Fruit fly (Drosophila melanogaster): ENCODE measurements around the gene Npc1a.

The Npc1a gene

DNA sequence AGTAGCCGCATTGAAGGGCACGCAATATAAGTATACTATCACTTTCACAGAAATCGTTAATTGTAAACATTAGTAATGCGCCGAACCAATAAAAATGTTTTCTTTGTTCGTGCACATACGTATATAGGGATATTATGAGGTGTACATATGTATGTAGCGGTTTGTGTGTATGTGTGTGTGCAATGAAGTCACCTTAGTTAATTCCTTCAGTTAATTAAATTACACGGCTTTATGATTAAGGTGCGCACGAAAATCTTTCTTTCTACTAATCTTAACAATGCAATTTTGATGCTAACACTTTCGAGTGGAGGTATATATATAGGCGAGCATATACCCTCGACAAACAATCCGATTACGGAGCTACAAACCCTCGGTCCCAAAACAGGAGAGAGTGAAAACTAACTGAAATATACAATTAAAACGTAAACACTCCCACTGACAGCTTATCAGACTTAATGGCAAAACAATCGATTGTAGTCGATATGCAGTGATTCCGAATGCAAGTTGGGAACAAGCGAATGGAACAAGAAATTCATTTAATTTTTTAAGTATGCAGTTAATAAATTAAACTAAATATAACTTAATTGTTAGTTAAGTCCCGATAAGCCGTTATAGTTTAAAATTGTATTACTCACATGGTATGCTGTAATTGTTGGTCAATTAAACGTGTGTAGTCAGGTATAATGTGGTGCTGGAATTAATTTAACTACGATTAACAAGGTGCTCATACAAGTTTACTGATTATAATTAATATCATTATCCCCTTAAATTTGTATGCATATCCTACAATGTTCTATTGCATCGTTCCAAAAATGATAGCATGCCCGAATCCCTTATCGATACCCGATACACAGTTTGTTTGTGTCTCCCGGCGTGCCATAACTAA, at the start of gene Npc1a, which contains the start of gene Prosalpha6 (continued):
- no peak for TF ChIP-seq shn (GFP tag; optimal IDR thresholded peaks at IDR 0.05)
- TF ChIP-seq CG2678 (tag; optimal IDR thresholded peaks at IDR 0.05), result no peak
- TF ChIP-seq Pdp1 (GFP tag; optimal IDR thresholded peaks at IDR 0.05), result peak; percentile 9 to 40
- no peak for TF ChIP-seq rib (GFP tag; IDR thresholded peaks at IDR 0.05)
- no peak for TF ChIP-seq seq (GFP tag; IDR thresholded peaks at IDR 0.05)
- TF ChIP-seq ase (GFP tag; IDR thresholded peaks at IDR 0.05), result no peak
- no peak for TF ChIP-seq CG31365 (tag; optimal IDR thresholded peaks at IDR 0.05)
- TF ChIP-seq disco-r (GFP tag; optimal IDR thresholded peaks at IDR 0.05), result no peak
- TF ChIP-seq CG18262 (tag; optimal IDR thresholded peaks at IDR 0.05), result peak; percentile 32
- TF ChIP-seq jigr1 (GFP tag; IDR thresholded peaks at IDR 0.05), result no peak
- no peak for TF ChIP-seq crol (GFP tag; IDR thresholded peaks at IDR 0.05)
- no peak for TF ChIP-seq vfl (GFP tag; optimal IDR thresholded peaks at IDR 0.05)
- no peak for TF ChIP-seq Ptx1 (GFP tag; IDR thresholded peaks at IDR 0.05)
- TF ChIP-seq D19B (GFP tag; optimal IDR thresholded peaks at IDR 0.05), result peak; percentile 11
- TF ChIP-seq slou (GFP tag; optimal IDR thresholded peaks at IDR 0.05), result no peak
- no peak for TF ChIP-seq CG1529 (GFP tag; optimal IDR thresholded peaks at IDR 0.05)
- peak; percentile 50; the same call in 1 of the 2 replicates for TF ChIP-seq bbx (GFP tag; IDR thresholded peaks at IDR 0.05; ENCODE audit: partially characterized antibody)
- no peak for TF ChIP-seq trh (GFP tag; optimal IDR thresholded peaks at IDR 0.05)
- no peak for TF ChIP-seq CG16815 (GFP tag; optimal IDR thresholded peaks at IDR 0.05)
- no peak for TF ChIP-seq Rx (GFP tag; IDR thresholded peaks at IDR 0.05)
- peak; percentile 77 for TF ChIP-seq CG8290 (GFP tag; optimal IDR thresholded peaks at IDR 0.05)
- peak; percentile 72 to 82 for TF ChIP-seq CG8290 (tag; optimal IDR thresholded peaks at IDR 0.05)
- no peak for TF ChIP-seq CG10462 (GFP tag; optimal IDR thresholded peaks at IDR 0.05)
- TF ChIP-seq Doc2 (GFP tag; IDR thresholded peaks at IDR 0.05), result no peak
- no peak for TF ChIP-seq Awh (GFP tag; IDR thresholded peaks at IDR 0.05)
- TF ChIP-seq Med (GFP tag), result peak; percentile 79
- no peak for TF ChIP-seq cwo (GFP tag; optimal IDR thresholded peaks at IDR 0.05)
- peak; percentile 12 for TF ChIP-seq CG17186 (GFP tag; optimal IDR thresholded peaks at IDR 0.05)
- peak; percentile 16 for TF ChIP-seq CG12155 (GFP tag; optimal IDR thresholded peaks at IDR 0.05)
- TF ChIP-seq CG15073 (GFP tag; optimal IDR thresholded peaks at IDR 0.05), result no peak
- TF ChIP-seq pros (GFP tag; optimal IDR thresholded peaks at IDR 0.05), result no peak
- TF ChIP-seq NK7.1 (GFP tag; optimal IDR thresholded peaks at IDR 0.05), result no peak
- no peak for TF ChIP-seq CG3847 (GFP tag; IDR thresholded peaks at IDR 0.05)
- TF ChIP-seq CG32772 (GFP tag; IDR thresholded peaks at IDR 0.05), result no peak
- no peak for TF ChIP-seq CG10366 (GFP tag; IDR thresholded peaks at IDR 0.05)
- no peak for TF ChIP-seq CG18619 (GFP tag; optimal IDR thresholded peaks at IDR 0.05)
- TF ChIP-seq CG1792 (GFP tag; optimal IDR thresholded peaks at IDR 0.05), result no peak
- TF ChIP-seq CG13775 (GFP tag; optimal IDR thresholded peaks at IDR 0.05), result peak; percentile 28
- no peak for TF ChIP-seq tgo (GFP tag; IDR thresholded peaks at IDR 0.05)
- peak; percentile 69 for TF ChIP-seq cg (GFP tag; optimal IDR thresholded peaks at IDR 0.05)
- TF ChIP-seq Doc3 (GFP tag; IDR thresholded peaks at IDR 0.05; ENCODE audit: partially characterized antibody), result 0 out of 3 replicates have a peak, but pooled peaks have one; percentile 28
- TF ChIP-seq CG17829 (tag; optimal IDR thresholded peaks at IDR 0.05), result peak; percentile 31
- no peak for TF ChIP-seq Stat92E (GFP tag; optimal IDR thresholded peaks at IDR 0.05)
- TF ChIP-seq CG8944 (GFP tag; optimal IDR thresholded peaks at IDR 0.05), result no peak
- TF ChIP-seq CG17912 (GFP tag; optimal IDR thresholded peaks at IDR 0.05), result no peak
- peak; percentile 71; the same call in 1 of the 3 replicates for TF ChIP-seq hb (GFP tag; IDR thresholded peaks at IDR 0.05; ENCODE audit: partially characterized antibody)
- no peak for TF ChIP-seq eyg (GFP tag; optimal IDR thresholded peaks at IDR 0.05)
- peak; percentile 21 for TF ChIP-seq CG5180 (GFP tag; optimal IDR thresholded peaks at IDR 0.05)
- no peak for TF ChIP-seq D (optimal IDR thresholded peaks at IDR 0.05)
- no peak for TF ChIP-seq D (GFP tag; optimal IDR thresholded peaks at IDR 0.05)
